Worm (Caenorhabditis elegans) whole organism, early embryonic: ENCODE measurements around the gene D1086.18.

Source experiments
- B0310.2 ChIP-seq: sonication (generic microtip); optimal IDR thresholded peaks from 2 replicates; lab custom pipeline; 2016; ENCODE audit warnings: mild to moderate bottlenecking, missing genetic modification characterization, missing compliant biosample characterization
- F13C5.2 ChIP-seq: sonication (generic microtip); optimal IDR thresholded peaks from 2 replicates; lab custom pipeline; 2017; ENCODE audit warnings: mild to moderate bottlenecking, missing genetic modification characterization, inconsistent platforms, missing compliant biosample characterization
- aly-1 ChIP-seq: sonication (generic microtip); optimal IDR thresholded peaks from 2 replicates; lab custom pipeline; 2016; ENCODE audit warnings: missing genetic modification characterization, missing compliant biosample characterization
- ama-1 ChIP-seq: fragments of 150-350 bp; optimal IDR thresholded peaks from 2 replicates; lab custom pipeline; 2014
- ceh-13 ChIP-seq: fragments of 200-800 bp; sonication (Bioruptor generic); optimal IDR thresholded peaks from 2 replicates; lab custom pipeline; 2018; ENCODE audit warnings: mild to moderate bottlenecking, missing genetic modification characterization, missing compliant biosample characterization
- ceh-36 ChIP-seq: sonication (generic microtip); optimal IDR thresholded peaks from 2 replicates; lab custom pipeline; 2016; ENCODE audit warnings: missing genetic modification characterization, inconsistent platforms, missing compliant biosample characterization
- ets-7 ChIP-seq: sonication (generic microtip); optimal IDR thresholded peaks from 2 replicates; lab custom pipeline; 2016; ENCODE audit warnings: missing genotype, missing genetic modification characterization, missing compliant biosample characterization
- flt-1 ChIP-seq: fragments of 200-800 bp; sonication (Bioruptor generic); IDR thresholded peaks from 2 replicates; pipeline ENCODE4 v1.3.6; 2022; ENCODE audit warnings: missing genetic modification characterization, missing compliant biosample characterization
- hmbx-1 ChIP-seq: sonication (generic microtip); optimal IDR thresholded peaks from 2 replicates; lab custom pipeline; 2016; ENCODE audit warnings: mild to moderate bottlenecking, missing genetic modification characterization, missing compliant biosample characterization
- hmg-4 ChIP-seq: fragments of 200-800 bp; sonication (Bioruptor generic); optimal IDR thresholded peaks from 2 replicates; lab custom pipeline; 2018; ENCODE audit warnings: mild to moderate bottlenecking, missing genetic modification characterization, missing compliant biosample characterization
- hnd-1 ChIP-seq: sonication (generic microtip); optimal IDR thresholded peaks from 2 replicates; lab custom pipeline; 2016; ENCODE audit warnings: missing genetic modification characterization, missing compliant biosample characterization
- pes-1 ChIP-seq: fragments of 200-800 bp; sonication (Bioruptor generic); IDR thresholded peaks from 2 replicates; pipeline ENCODE4 v1.3.6; 2022; ENCODE audit warnings: missing genetic modification reagents, missing genetic modification characterization, missing compliant biosample characterization
- scrt-1 ChIP-seq: fragments of 200-800 bp; sonication (Bioruptor generic); IDR thresholded peaks from 2 replicates; pipeline ENCODE4 v1.3.6; 2022; ENCODE audit warnings: missing genetic modification characterization, missing compliant biosample characterization
- sea-1 ChIP-seq: fragments of 200-800 bp; sonication (Bioruptor generic); conservative IDR thresholded peaks from 2 replicates; pipeline ENCODE4 v1.3.6; 2022; ENCODE audit warnings: missing genetic modification characterization, missing compliant biosample characterization
- tbx-11 ChIP-seq: fragments of 200-800 bp; sonication (Bioruptor generic); IDR thresholded peaks from 2 replicates; pipeline ENCODE4 v1.3.6; 2022; ENCODE audit warnings: missing genetic modification characterization, missing compliant biosample characterization
- tbx-37 ChIP-seq: fragments of 200-800 bp; sonication (Bioruptor generic); conservative IDR thresholded peaks from 2 replicates; pipeline ENCODE4 v1.3.6; 2022; ENCODE audit warnings: missing genetic modification reagents, missing genetic modification characterization, missing compliant biosample characterization
- tra-4 ChIP-seq: sonication (generic microtip); optimal IDR thresholded peaks from 2 replicates; lab custom pipeline; 2017; ENCODE audit warnings: missing genetic modification characterization, missing compliant biosample characterization

D1086.18 gene

DNA sequence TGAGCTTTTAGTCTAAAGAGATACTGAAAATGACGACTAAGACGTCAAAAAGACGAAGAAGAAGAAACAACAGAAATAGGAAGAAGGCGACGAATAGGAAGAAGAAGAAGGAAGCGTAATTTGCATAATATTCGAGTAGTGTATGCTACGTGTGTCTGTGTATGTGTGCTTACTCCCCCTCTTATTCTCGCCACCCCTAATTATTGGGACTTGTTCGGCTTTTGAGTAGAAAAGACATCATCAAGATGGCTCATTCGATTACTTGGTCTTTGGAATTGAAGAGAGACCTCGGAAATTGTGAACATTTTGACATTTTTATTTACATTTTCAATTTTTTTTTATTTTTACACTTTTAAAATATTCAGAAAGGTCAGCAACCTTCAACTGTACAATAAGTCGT, 44.5 kb downstream of the D1086.18 start:
- TF ChIP-seq tbx-37 (GFP tag; lab: Robert Waterston, UW) (no peak), F13C5.2 (tag; lab: Kevin White, UChicago) (no peak), ceh-36 (tag; lab: Kevin White, UChicago) (no peak), flt-1 (GFP tag; lab: Robert Waterston, UW) (no peak), tbx-11 (GFP tag; lab: Robert Waterston, UW) (no peak), aly-1 (no peak), hmg-4 (GFP tag; lab: Kevin White, UChicago) (no peak), hnd-1 (no peak), tra-4 (tag; lab: Kevin White, UChicago) (no peak), ets-7 (tag; lab: Kevin White, UChicago) (no peak), ama-1 (lab: Kevin White, UChicago) (no peak), scrt-1 (GFP tag; lab: Robert Waterston, UW) (no peak), hmbx-1 (no peak), pes-1 (GFP tag; lab: Robert Waterston, UW) (no peak), ceh-13 (GFP tag; lab: Kevin White, UChicago) (no peak), sea-1 (GFP tag; lab: Robert Waterston, UW) (no peak), B0310.2 (tag; lab: Kevin White, UChicago) (no peak)

DNA sequence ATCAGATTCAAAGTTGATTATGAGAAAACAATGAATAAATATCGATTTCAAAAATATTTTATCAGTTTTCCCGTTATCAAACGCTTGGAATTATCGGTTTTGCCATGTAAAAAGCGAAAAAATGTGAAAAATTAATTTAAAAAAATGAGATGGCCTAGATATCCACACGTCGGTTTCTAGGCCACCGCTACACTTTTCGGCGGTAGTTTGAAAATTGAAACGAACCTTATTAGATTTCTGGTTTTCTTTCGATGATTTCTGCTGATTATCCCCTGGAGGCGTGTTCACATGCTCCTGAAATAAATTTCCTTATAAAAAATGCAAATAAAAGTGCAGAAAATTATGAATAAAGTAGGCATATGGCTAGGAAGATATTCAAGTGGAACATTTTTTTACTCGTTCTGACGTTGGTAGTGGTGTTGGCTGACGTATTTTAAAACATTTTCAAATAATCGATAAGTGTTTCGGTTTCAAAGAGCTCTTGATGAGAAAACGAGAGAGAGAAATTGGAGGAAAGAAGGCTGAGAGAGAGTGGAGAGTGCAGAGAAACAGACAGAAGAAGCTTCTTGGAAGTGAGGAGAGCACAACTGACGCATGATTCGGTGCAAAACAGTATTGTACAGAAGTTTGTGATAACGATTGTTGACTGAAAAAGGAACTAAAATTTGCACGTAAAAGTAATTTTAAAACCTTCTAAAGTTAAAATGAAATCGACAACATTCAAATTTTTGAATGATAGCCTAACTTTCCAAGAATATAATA, 47.5 kb downstream of the D1086.18 start:
- TF ChIP-seq aly-1 (no peak), F13C5.2 (tag; lab: Kevin White, UChicago) (no peak), hmbx-1 (no peak), flt-1 (GFP tag; lab: Robert Waterston, UW) (no peak), tbx-37 (GFP tag; lab: Robert Waterston, UW) (no peak), hmg-4 (GFP tag; lab: Kevin White, UChicago) (no peak), B0310.2 (tag; lab: Kevin White, UChicago) (no peak), tbx-11 (GFP tag; lab: Robert Waterston, UW) (no peak), ets-7 (tag; lab: Kevin White, UChicago) (no peak), ceh-36 (tag; lab: Kevin White, UChicago) (no peak), scrt-1 (GFP tag; lab: Robert Waterston, UW) (no peak), sea-1 (GFP tag; lab: Robert Waterston, UW) (no peak), ceh-13 (GFP tag; lab: Kevin White, UChicago) (no peak), tra-4 (tag; lab: Kevin White, UChicago) (no peak)

DNA sequence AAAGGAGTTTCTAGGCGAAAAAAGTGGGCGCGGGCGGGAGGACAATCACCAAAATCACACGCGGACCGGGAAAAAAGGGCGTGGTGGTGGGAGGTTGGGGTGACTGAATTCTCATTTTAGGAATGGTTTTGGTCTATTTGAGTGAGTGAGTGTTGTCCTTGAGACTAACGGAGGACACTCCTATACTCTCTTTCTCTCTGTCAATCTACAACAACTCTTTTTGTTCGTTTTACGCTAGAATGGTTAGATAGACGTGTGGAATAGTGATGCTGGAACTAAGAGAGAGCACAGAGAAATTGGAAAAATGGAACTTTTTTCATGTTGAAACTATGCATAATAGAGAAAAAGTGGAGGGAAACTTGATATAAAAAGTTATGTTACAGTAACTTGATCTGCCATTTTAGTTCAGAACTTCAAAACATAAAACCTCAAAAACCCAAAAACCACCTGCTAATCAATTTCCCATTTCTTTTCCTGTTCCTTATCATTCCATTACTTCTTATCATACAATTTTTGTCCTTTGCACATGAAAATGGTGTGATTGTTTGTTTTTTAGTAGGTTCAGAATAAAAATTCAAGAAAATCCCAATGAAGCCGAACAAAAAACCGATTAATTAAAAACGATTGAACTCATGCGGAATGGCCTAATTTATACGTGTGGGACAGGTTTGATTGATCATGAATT, 49.2 kb downstream of the D1086.18 start:
- no peak for TF ChIP-seq hnd-1
- TF ChIP-seq tbx-37 (GFP tag; lab: Robert Waterston, UW), result no peak
- no peak for TF ChIP-seq tra-4 (tag; lab: Kevin White, UChicago)
- no peak for TF ChIP-seq pes-1 (GFP tag; lab: Robert Waterston, UW)
- TF ChIP-seq flt-1 (GFP tag; lab: Robert Waterston, UW), result no peak
- no peak for TF ChIP-seq hmbx-1
- no peak for TF ChIP-seq ets-7 (tag; lab: Kevin White, UChicago)
- no peak for TF ChIP-seq aly-1
- no peak for TF ChIP-seq hmg-4 (GFP tag; lab: Kevin White, UChicago)

DNA sequence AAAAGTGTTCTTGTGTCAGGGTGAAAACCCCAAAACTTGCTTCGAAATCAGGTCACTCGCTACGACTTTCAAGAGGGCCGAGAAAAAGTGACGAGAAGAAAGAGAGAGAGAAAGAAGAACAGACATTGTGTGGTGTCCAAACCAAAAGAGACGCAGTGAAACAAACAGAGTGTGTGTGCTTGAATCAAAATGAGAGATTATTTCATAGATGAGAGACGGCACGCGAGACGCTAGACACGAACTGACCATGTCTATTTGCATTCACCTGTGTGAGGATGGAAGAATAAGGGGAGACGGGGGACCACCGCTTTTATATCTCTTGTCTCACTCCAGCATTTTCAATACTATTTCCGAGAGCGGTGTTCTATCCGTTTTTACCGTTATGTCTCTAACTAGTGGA, 50.5 kb downstream of the D1086.18 start:
- TF ChIP-seq tbx-37 (GFP tag; lab: Robert Waterston, UW) (no peak), hmbx-1 (no peak), hmg-4 (GFP tag; lab: Kevin White, UChicago) (peak; percentile 26), ceh-36 (tag; lab: Kevin White, UChicago) (peak; percentile 42), ama-1 (lab: Kevin White, UChicago) (no peak), ets-7 (tag; lab: Kevin White, UChicago) (no peak)
